Fruit fly (Drosophila melanogaster) whole organism, embryonic: ENCODE data around the gene Pp1alpha-96A.

ENCODE experiments used
- ATbp ChIP-seq: fragments of 200-800 bp; sonication (Bioruptor generic); optimal IDR thresholded peaks from 2 replicates; lab custom pipeline; 2017; ENCODE audit warnings: missing biosample characterization, mild to moderate bottlenecking, missing genetic modification characterization, missing genetic modification reagents
- Atf6 ChIP-seq: fragments of 200-800 bp; sonication (Bioruptor generic); IDR thresholded peaks from 2 replicates; pipeline ENCODE4 v1.3.6; 2022; ENCODE audit warnings: missing biosample characterization, missing genetic modification characterization
- Blimp-1 ChIP-seq: fragments of 200-800 bp; sonication (Bioruptor generic); optimal IDR thresholded peaks from 3 replicates; lab custom pipeline; 2018; ENCODE audit warnings: missing biosample characterization, missing genetic modification characterization, mild to moderate bottlenecking, moderate library complexity, missing genetic modification reagents
- BtbVII ChIP-seq: fragments of 200-800 bp; sonication (Bioruptor generic); optimal IDR thresholded peaks from 3 replicates; lab custom pipeline; 2017; ENCODE audit warnings: missing biosample characterization, mild to moderate bottlenecking, missing genetic modification characterization
- CG10431 ChIP-seq: fragments of 200-800 bp; sonication (Bioruptor generic); optimal IDR thresholded peaks from 3 replicates; lab custom pipeline; 2018; ENCODE audit warnings: missing biosample characterization, mild to moderate bottlenecking, missing genetic modification characterization
- CG12236 ChIP-seq: fragments of 200-800 bp; sonication (Bioruptor generic); optimal IDR thresholded peaks from 2 replicates; lab custom pipeline; 2016; ENCODE audit warnings: missing biosample characterization, missing genetic modification characterization
- CG12299 ChIP-seq: fragments of 200-800 bp; sonication (Bioruptor generic); optimal IDR thresholded peaks from 2 replicates; lab custom pipeline; 2018; ENCODE audit warnings: missing biosample characterization, mild to moderate bottlenecking, missing genetic modification characterization
- CG12391 ChIP-seq: fragments of 200-800 bp; sonication (Bioruptor generic); optimal IDR thresholded peaks from 3 replicates; lab custom pipeline; 2018; ENCODE audit warnings: missing biosample characterization, mild to moderate bottlenecking, missing genetic modification characterization, moderate library complexity
- CG14014 ChIP-seq: fragments of 200-800 bp; sonication (Bioruptor generic); IDR thresholded peaks from 2 replicates; pipeline ENCODE4 v1.3.6; 2022; ENCODE audit warnings: missing biosample characterization, missing genetic modification characterization
- CG14667 ChIP-seq: fragments of 200-800 bp; sonication (Bioruptor generic); IDR thresholded peaks from 2 replicates; pipeline ENCODE4 v1.3.6; 2022; ENCODE audit warnings: missing biosample characterization, missing genetic modification characterization
- CG15479 ChIP-seq: fragments of 200-800 bp; sonication (Bioruptor generic); optimal IDR thresholded peaks from 3 replicates; lab custom pipeline; 2019; ENCODE audit warnings: missing biosample characterization, mild to moderate bottlenecking, missing genetic modification characterization, moderate library complexity
- CG18599 ChIP-seq: fragments of 200-800 bp; sonication (Bioruptor generic); optimal IDR thresholded peaks from 3 replicates; lab custom pipeline; 2017; ENCODE audit warnings: missing biosample characterization, missing genetic modification characterization, mild to moderate bottlenecking, moderate library complexity, missing genetic modification reagents
- CG18619 ChIP-seq: fragments of 200-800 bp; sonication (Bioruptor generic); optimal IDR thresholded peaks from 3 replicates; lab custom pipeline; 2017; ENCODE audit warnings: missing biosample characterization, mild to moderate bottlenecking, missing genetic modification characterization
- CG34224 ChIP-seq: fragments of 200-800 bp; sonication (Bioruptor generic); IDR thresholded peaks from 3 replicates; pipeline ENCODE4 v1.3.6; 2022; ENCODE audit warnings: missing biosample characterization, missing genetic modification characterization; ENCODE audit not compliant: partially characterized antibody
- CG3838 ChIP-seq: fragments of 200-800 bp; sonication (Bioruptor generic); optimal IDR thresholded peaks from 3 replicates; lab custom pipeline; 2016; ENCODE audit warnings: missing biosample characterization, missing genetic modification characterization
- CG43689 ChIP-seq: fragments of 200-800 bp; sonication (Bioruptor generic); IDR thresholded peaks from 2 replicates; pipeline ENCODE4 v1.3.6; 2022; ENCODE audit warnings: missing biosample characterization, missing genetic modification characterization
- CG6254 ChIP-seq: fragments of 200-800 bp; sonication (Bioruptor generic); optimal IDR thresholded peaks from 3 replicates; lab custom pipeline; 2017; ENCODE audit warnings: mild to moderate bottlenecking, missing biosample characterization, missing genetic modification reagents, missing genetic modification characterization
- CG6765 ChIP-seq: fragments of 200-800 bp; sonication (Bioruptor generic); optimal IDR thresholded peaks from 3 replicates; lab custom pipeline; 2017; ENCODE audit warnings: missing biosample characterization, mild to moderate bottlenecking, missing genetic modification characterization
- Dad ChIP-seq: fragments of 200-800 bp; sonication (Bioruptor generic); optimal IDR thresholded peaks from 3 replicates; lab custom pipeline; 2016; ENCODE audit warnings: missing biosample characterization, missing genetic modification characterization
- Dref ChIP-seq: fragments of 200-800 bp; sonication (Bioruptor generic); IDR thresholded peaks from 2 replicates; pipeline ENCODE4 v1.3.6; 2022; ENCODE audit warnings: missing biosample characterization, missing genetic modification characterization
- E2f1 ChIP-seq: fragments of 200-800 bp; sonication (Bioruptor generic); IDR thresholded peaks from 2 replicates; pipeline ENCODE4 v1.3.6; 2022; ENCODE audit warnings: missing biosample characterization, missing genetic modification characterization
- Hr51 ChIP-seq, 2 experiments: fragments of 200-800 bp; sonication (Bioruptor generic); optimal IDR thresholded peaks; 2 replicates in 1 of 2; 3 replicates in 1 of 2; lab custom pipeline; 2016 to 2018; ENCODE audit warnings: missing biosample characterization in 2 of 2, missing genetic modification characterization in 2 of 2, mild to moderate bottlenecking in 1 of 2, moderate library complexity in 1 of 2
- Hsf ChIP-seq: fragments of 200-800 bp; sonication (Bioruptor generic); optimal IDR thresholded peaks from 3 replicates; lab custom pipeline; 2016; ENCODE audit warnings: missing biosample characterization, missing genetic modification characterization
- NC2β ChIP-seq: fragments of 200-800 bp; sonication (Bioruptor generic); optimal IDR thresholded peaks from 2 replicates; lab custom pipeline; 2016; ENCODE audit warnings: missing biosample characterization, missing genetic modification characterization
- NFAT ChIP-seq: fragments of 200-800 bp; sonication (Bioruptor generic); IDR thresholded peaks from 2 replicates; pipeline ENCODE4 v1.3.6; 2022; ENCODE audit warnings: missing biosample characterization, missing genetic modification characterization
- Oaz ChIP-seq: fragments of 200-800 bp; sonication (Bioruptor generic); IDR thresholded peaks from 2 replicates; pipeline ENCODE4 v1.3.6; 2022; ENCODE audit warnings: missing biosample characterization, missing genetic modification characterization
- Opbp ChIP-seq: fragments of 200-800 bp; sonication (Bioruptor generic); IDR thresholded peaks from 3 replicates; pipeline ENCODE4 v1.3.6; 2022; ENCODE audit warnings: missing biosample characterization, missing genetic modification characterization; ENCODE audit not compliant: partially characterized antibody
- Sry-β ChIP-seq: fragments of 200-800 bp; sonication (Bioruptor generic); optimal IDR thresholded peaks from 2 replicates; lab custom pipeline; 2018; ENCODE audit warnings: missing biosample characterization, mild to moderate bottlenecking, missing genetic modification characterization, moderate library complexity
- Trl ChIP-seq, 3 experiments: fragments of >200 bp in 2 of 3; fragments of 200-800 bp in 1 of 3; sonication (Bioruptor generic) in 1 of 3; optimal IDR thresholded peaks; 2 replicates in 1 of 3; 3 replicates in 2 of 3; lab custom pipeline; 2016 to 2017; ENCODE audit warnings: missing biosample characterization in 1 of 3, missing genetic modification characterization in 1 of 3
- Usf ChIP-seq: fragments of 200-800 bp; sonication (Bioruptor generic); optimal IDR thresholded peaks from 2 replicates; lab custom pipeline; 2017; ENCODE audit warnings: missing genotype, missing biosample characterization, missing genetic modification characterization
- Xrp1 ChIP-seq: fragments of 200-800 bp; sonication (Bioruptor generic); IDR thresholded peaks from 2 replicates; pipeline ENCODE4 v1.3.6; 2022; ENCODE audit warnings: missing biosample characterization, missing genetic modification characterization
- ac ChIP-seq: fragments of 200-800 bp; sonication (Bioruptor generic); optimal IDR thresholded peaks from 3 replicates; lab custom pipeline; 2017; ENCODE audit warnings: missing biosample characterization, mild to moderate bottlenecking, missing genetic modification characterization
- ap ChIP-seq: fragments of 200-800 bp; sonication (Bioruptor generic); IDR thresholded peaks from 2 replicates; pipeline ENCODE4 v1.3.6; 2022; ENCODE audit warnings: missing biosample characterization, missing genetic modification characterization
- cad ChIP-seq: fragments of >200 bp; optimal IDR thresholded peaks from 2 replicates; lab custom pipeline; 2017; ENCODE audit warnings: missing biosample characterization, missing genetic modification characterization
- ci ChIP-seq: fragments of 200-800 bp; sonication (Bioruptor generic); IDR thresholded peaks from 3 replicates; pipeline ENCODE4 v1.3.6; 2022; ENCODE audit warnings: missing biosample characterization, missing genetic modification characterization
- dimm ChIP-seq: fragments of 200-800 bp; sonication (Bioruptor generic); IDR thresholded peaks from 2 replicates; pipeline ENCODE4 v1.3.6; 2022; ENCODE audit warnings: missing biosample characterization, missing genetic modification characterization
- dpn ChIP-seq, 2 experiments: fragments of 200-800 bp; sonication (Bioruptor generic); optimal IDR thresholded peaks; 3 replicates each; lab custom pipeline; 2016; ENCODE audit warnings: missing biosample characterization in 2 of 2, missing genetic modification characterization in 2 of 2
- dysf ChIP-seq: fragments of 200-800 bp; sonication (Bioruptor generic); IDR thresholded peaks from 3 replicates; pipeline ENCODE4 v1.3.6; 2022; ENCODE audit warnings: missing biosample characterization, missing genetic modification characterization
- eyg ChIP-seq: fragments of 200-800 bp; sonication (Bioruptor generic); optimal IDR thresholded peaks from 3 replicates; lab custom pipeline; 2016; ENCODE audit warnings: missing biosample characterization, missing genetic modification characterization
- gcm ChIP-seq: fragments of 200-800 bp; sonication (Bioruptor generic); optimal IDR thresholded peaks from 2 replicates; lab custom pipeline; 2019; ENCODE audit warnings: missing biosample characterization, mild to moderate bottlenecking, missing genetic modification characterization, moderate library complexity
- gem ChIP-seq: fragments of 200-800 bp; sonication (Bioruptor generic); optimal IDR thresholded peaks from 2 replicates; lab custom pipeline; 2019; ENCODE audit warnings: missing biosample characterization, mild to moderate bottlenecking, missing genetic modification characterization, moderate library complexity
- hb ChIP-seq: fragments of 200-800 bp; sonication (Bioruptor generic); IDR thresholded peaks from 3 replicates; pipeline ENCODE4 v1.3.6; 2022; ENCODE audit warnings: missing biosample characterization, missing genetic modification characterization; ENCODE audit not compliant: partially characterized antibody
- insv ChIP-seq, 2 experiments: fragments of 200-800 bp; sonication (Bioruptor generic); optimal IDR thresholded peaks; 3 replicates each; lab custom pipeline; 2016 to 2018; ENCODE audit warnings: missing biosample characterization in 2 of 2, missing genetic modification characterization in 2 of 2
- jigr1 ChIP-seq: fragments of 200-800 bp; sonication (Bioruptor generic); IDR thresholded peaks from 3 replicates; pipeline ENCODE4 v1.3.6; 2022; ENCODE audit warnings: missing biosample characterization, missing genetic modification characterization
- ken ChIP-seq: fragments of 200-800 bp; sonication (Bioruptor generic); IDR thresholded peaks from 3 replicates; pipeline ENCODE4 v1.3.6; 2022; ENCODE audit warnings: missing biosample characterization, missing genetic modification characterization
- lbe ChIP-seq: fragments of 200-800 bp; sonication (Bioruptor generic); optimal IDR thresholded peaks from 2 replicates; lab custom pipeline; 2016; ENCODE audit warnings: missing biosample characterization, mild to moderate bottlenecking, missing genetic modification characterization
- pnt ChIP-seq: fragments of 200-800 bp; sonication (Bioruptor generic); optimal IDR thresholded peaks from 3 replicates; lab custom pipeline; 2016; ENCODE audit warnings: missing biosample characterization, missing genetic modification characterization
- repo ChIP-seq: fragments of 200-800 bp; sonication (Bioruptor generic); optimal IDR thresholded peaks from 2 replicates; lab custom pipeline; 2016; ENCODE audit warnings: missing biosample characterization, missing genetic modification characterization
- sens-2 ChIP-seq: fragments of 200-800 bp; sonication (Bioruptor generic); IDR thresholded peaks from 2 replicates; pipeline ENCODE4 v1.3.6; 2022; ENCODE audit warnings: missing biosample characterization, missing genetic modification characterization
- sna ChIP-seq: fragments of 200-800 bp; sonication (Bioruptor generic); IDR thresholded peaks from 2 replicates; pipeline ENCODE4 v1.3.6; 2022; ENCODE audit warnings: missing biosample characterization, missing genetic modification characterization; ENCODE audit not compliant: partially characterized antibody
- sob ChIP-seq: fragments of 200-800 bp; sonication (Bioruptor generic); IDR thresholded peaks from 2 replicates; pipeline ENCODE4 v1.3.6; 2022; ENCODE audit warnings: missing biosample characterization, missing genetic modification characterization
- stc ChIP-seq: fragments of 200-800 bp; sonication (Bioruptor generic); IDR thresholded peaks from 2 replicates; pipeline ENCODE4 v1.3.6; 2022; ENCODE audit warnings: missing biosample characterization, missing genetic modification characterization

Gene Pp1alpha-96A

dm6 chr3R:24518150-24518580 lies at the start of gene Pp1alpha-96A:
TSS of gene Pp1alpha-96A (plus strand) at chr3R:24518270.
- TF ChIP-seq hb (peak; percentile 89), Xrp1 (GFP tag; lab: Robert Waterston, UW) (no peak), insv (GFP tag; optimal IDR thresholded peaks at IDR 0.05; lab: Kevin White, UChicago) (no peak), Opbp (peak; percentile 93), Blimp-1 (GFP tag; lab: Kevin White, UChicago) (no peak), lbe (GFP tag; lab: Kevin White, UChicago) (no peak), gcm (peak; percentile 37), BtbVII (GFP tag; lab: Kevin White, UChicago) (no peak), CG15479 (GFP tag; lab: Kevin White, UChicago) (no peak), repo (GFP tag; lab: Kevin White, UChicago) (no peak), eyg (no peak), Hr51 (GFP tag; optimal IDR thresholded peaks at IDR 0.05; lab: Kevin White, UChicago) (no peak), Trl (optimal IDR thresholded peaks at IDR 0.05; lab: Kevin White, UChicago) (no peak), Trl (GFP tag; optimal IDR thresholded peaks at IDR 0.05; lab: Kevin White, UChicago) (peak; percentile 32), CG14014 (GFP tag; lab: Robert Waterston, UW) (no peak), CG6765 (GFP tag; lab: Kevin White, UChicago) (no peak), gem (tag; lab: Kevin White, UChicago) (no peak), CG43689 (no peak), jigr1 (GFP tag; lab: Robert Waterston, UW) (no peak), Usf (GFP tag; lab: Kevin White, UChicago) (no peak), Dad (no peak), ap (GFP tag; lab: Robert Waterston, UW) (no peak), CG18599 (GFP tag; lab: Kevin White, UChicago) (no peak), Hsf (GFP tag; lab: Kevin White, UChicago) (no peak), stc (GFP tag; lab: Robert Waterston, UW) (no peak), sob (GFP tag; lab: Robert Waterston, UW) (no peak), Atf6 (GFP tag; lab: Robert Waterston, UW) (no peak), ATbp (GFP tag; lab: Kevin White, UChicago) (no peak), CG12391 (peak; percentile 23), sna (GFP tag; lab: Robert Waterston, UW) (peak; percentile 80), CG18619 (GFP tag; lab: Kevin White, UChicago) (no peak), cad (GFP tag; lab: Kevin White, UChicago) (no peak), CG34224 (GFP tag; lab: Robert Waterston, UW) (peak; percentile 82), sens-2 (GFP tag; lab: Robert Waterston, UW) (no peak), ci (GFP tag; lab: Robert Waterston, UW) (no peak), Dref (GFP tag; lab: Robert Waterston, UW) (peak; percentile 91), CG12236 (GFP tag; lab: Kevin White, UChicago) (no peak), NFAT (no peak), CG10431 (no peak), CG12299 (no peak), dysf (GFP tag; lab: Robert Waterston, UW) (no peak), CG3838 (no peak), dpn (GFP tag; optimal IDR thresholded peaks at IDR 0.05; lab: Kevin White, UChicago) (no peak), CG6254 (no peak), dimm (GFP tag; lab: Robert Waterston, UW) (no peak), ac (GFP tag; lab: Kevin White, UChicago) (no peak), E2f1 (no peak), Sry-β (GFP tag; lab: Kevin White, UChicago) (no peak), ken (GFP tag; lab: Robert Waterston, UW) (no peak), CG14667 (GFP tag; lab: Robert Waterston, UW) (no peak), NC2β (no peak), pnt (GFP tag; lab: Kevin White, UChicago) (no peak), Oaz (GFP tag; lab: Robert Waterston, UW) (no peak)
